Fruit fly (Drosophila melanogaster) whole organism, embryonic: ENCODE measurements around the gene CG6431.

Experiments
- Ada2b ChIP-seq: fragments of 200-800 bp; sonication (Bioruptor generic); IDR thresholded peaks from 2 replicates; pipeline ENCODE4 v1.3.6; 2022; ENCODE audit warnings: missing biosample characterization, missing genetic modification characterization
- Atf3 ChIP-seq: fragments of 200-800 bp; sonication (Bioruptor generic); optimal IDR thresholded peaks from 3 replicates; lab custom pipeline; 2016; ENCODE audit warnings: missing biosample characterization, missing genetic modification characterization
- B-H1 ChIP-seq: fragments of 200-800 bp; sonication (Bioruptor generic); IDR thresholded peaks from 3 replicates; pipeline ENCODE4 v1.3.6; 2022; ENCODE audit warnings: missing biosample characterization, missing genetic modification characterization
- Blimp-1 ChIP-seq: fragments of 200-800 bp; sonication (Bioruptor generic); optimal IDR thresholded peaks from 3 replicates; lab custom pipeline; 2018; ENCODE audit warnings: missing biosample characterization, missing genetic modification characterization, mild to moderate bottlenecking, moderate library complexity, missing genetic modification reagents
- CG11093 ChIP-seq: fragments of 200-800 bp; sonication (Bioruptor generic); IDR thresholded peaks from 3 replicates; pipeline ENCODE4 v1.3.6; 2022; ENCODE audit warnings: missing biosample characterization, missing genetic modification characterization
- CG11695 ChIP-seq: fragments of 200-800 bp; sonication (Bioruptor generic); IDR thresholded peaks from 3 replicates; pipeline ENCODE4 v1.3.6; 2022; ENCODE audit warnings: missing biosample characterization, missing genetic modification characterization
- CG12219 ChIP-seq: fragments of 200-800 bp; sonication (Bioruptor generic); optimal IDR thresholded peaks from 3 replicates; lab custom pipeline; 2018; ENCODE audit warnings: missing biosample characterization, mild to moderate bottlenecking, missing genetic modification characterization
- CG2678 ChIP-seq: fragments of 200-800 bp; sonication (Bioruptor generic); optimal IDR thresholded peaks from 3 replicates; lab custom pipeline; 2019; ENCODE audit warnings: missing biosample characterization, mild to moderate bottlenecking, missing genetic modification characterization, moderate library complexity
- CG2875 ChIP-seq: fragments of 200-800 bp; sonication (Bioruptor generic); optimal IDR thresholded peaks from 2 replicates; lab custom pipeline; 2017; ENCODE audit warnings: missing biosample characterization, mild to moderate bottlenecking, missing genetic modification characterization, missing genetic modification reagents
- CG31224 ChIP-seq: fragments of 200-800 bp; sonication (Bioruptor generic); IDR thresholded peaks from 2 replicates; pipeline ENCODE4 v1.3.6; 2022; ENCODE audit warnings: missing biosample characterization, missing genetic modification characterization
- CG32532 ChIP-seq: fragments of 200-800 bp; sonication (Bioruptor generic); IDR thresholded peaks from 2 replicates; pipeline ENCODE4 v1.3.6; 2022; ENCODE audit warnings: missing biosample characterization, missing genetic modification characterization
- CG4707 ChIP-seq: fragments of 200-800 bp; sonication (Bioruptor generic); optimal IDR thresholded peaks from 2 replicates; lab custom pipeline; 2018; ENCODE audit warnings: missing biosample characterization, mild to moderate bottlenecking, missing genetic modification characterization, moderate library complexity
- CG5245 ChIP-seq: fragments of 200-800 bp; sonication (Bioruptor generic); optimal IDR thresholded peaks from 3 replicates; lab custom pipeline; 2016; ENCODE audit warnings: missing biosample characterization, missing genetic modification characterization
- CG7963 ChIP-seq: fragments of 200-800 bp; sonication (Bioruptor generic); IDR thresholded peaks from 3 replicates; pipeline ENCODE4 v1.3.6; 2022; ENCODE audit warnings: missing biosample characterization, missing genetic modification characterization; ENCODE audit not compliant: partially characterized antibody
- CG9727 ChIP-seq: fragments of 200-800 bp; sonication (Bioruptor generic); optimal IDR thresholded peaks from 3 replicates; lab custom pipeline; 2017; ENCODE audit warnings: missing biosample characterization, mild to moderate bottlenecking, missing genetic modification characterization
- CTCF ChIP-seq: fragments of 200-800 bp; sonication (Bioruptor generic); optimal IDR thresholded peaks from 2 replicates; lab custom pipeline; 2017; ENCODE audit warnings: missing biosample characterization, mild to moderate bottlenecking, missing genetic modification characterization, moderate library complexity
- D19A ChIP-seq: fragments of 200-800 bp; optimal IDR thresholded peaks from 3 replicates; lab custom pipeline; 2019; ENCODE audit warnings: missing biosample characterization, mild to moderate bottlenecking, missing genetic modification characterization, moderate library complexity
- Deaf1 ChIP-seq: fragments of 200-800 bp; optimal IDR thresholded peaks from 3 replicates; lab custom pipeline; 2019; ENCODE audit warnings: missing biosample characterization, mild to moderate bottlenecking, missing genetic modification characterization, moderate library complexity
- Doc2 ChIP-seq: fragments of 200-800 bp; sonication (Bioruptor generic); IDR thresholded peaks from 2 replicates; pipeline ENCODE4 v1.3.6; 2022; ENCODE audit warnings: missing biosample characterization, missing genetic modification characterization
- Eip74EF ChIP-seq, 2 experiments: fragments of 200-800 bp in 1 of 2; fragments of >200 bp in 1 of 2; sonication (Bioruptor generic) in 1 of 2; optimal IDR thresholded peaks; 2 replicates each; lab custom pipeline; 2017 to 2019; ENCODE audit warnings: missing biosample characterization in 2 of 2, missing genetic modification characterization in 2 of 2, mild to moderate bottlenecking in 1 of 2, moderate library complexity in 1 of 2
- Fer1 ChIP-seq: fragments of 200-800 bp; sonication (Bioruptor generic); optimal IDR thresholded peaks from 2 replicates; lab custom pipeline; 2017; ENCODE audit warnings: missing biosample characterization, mild to moderate bottlenecking, missing genetic modification characterization
- Fer2 ChIP-seq: fragments of 200-800 bp; sonication (Bioruptor generic); optimal IDR thresholded peaks from 2 replicates; lab custom pipeline; 2018; ENCODE audit warnings: missing biosample characterization, mild to moderate bottlenecking, missing genetic modification characterization, moderate library complexity
- Hand ChIP-seq: fragments of 200-800 bp; sonication (Bioruptor generic); optimal IDR thresholded peaks from 2 replicates; lab custom pipeline; 2017; ENCODE audit warnings: mild to moderate bottlenecking, missing biosample characterization, missing genetic modification reagents, missing genetic modification characterization
- Max ChIP-seq: fragments of 200-800 bp; sonication (Bioruptor generic); optimal IDR thresholded peaks from 2 replicates; lab custom pipeline; 2016; ENCODE audit warnings: missing biosample characterization, mild to moderate bottlenecking, missing genetic modification characterization
- Oaz ChIP-seq: fragments of 200-800 bp; sonication (Bioruptor generic); IDR thresholded peaks from 2 replicates; pipeline ENCODE4 v1.3.6; 2022; ENCODE audit warnings: missing biosample characterization, missing genetic modification characterization
- Taf1 ChIP-seq: fragments of 200-800 bp; sonication (Bioruptor generic); IDR thresholded peaks from 2 replicates; pipeline ENCODE4 v1.3.6; 2022; ENCODE audit warnings: missing biosample characterization, missing genetic modification characterization
- Trl ChIP-seq, 3 experiments: fragments of >200 bp in 2 of 3; fragments of 200-800 bp in 1 of 3; sonication (Bioruptor generic) in 1 of 3; optimal IDR thresholded peaks; 2 replicates in 1 of 3; 3 replicates in 2 of 3; lab custom pipeline; 2016 to 2017; ENCODE audit warnings: missing biosample characterization in 1 of 3, missing genetic modification characterization in 1 of 3
- az2 ChIP-seq: fragments of 200-800 bp; sonication (Bioruptor generic); optimal IDR thresholded peaks from 3 replicates; lab custom pipeline; 2016; ENCODE audit warnings: missing biosample characterization, missing genetic modification characterization
- bigmax ChIP-seq: fragments of 200-800 bp; sonication (Bioruptor generic); optimal IDR thresholded peaks from 2 replicates; lab custom pipeline; 2018; ENCODE audit warnings: missing biosample characterization, mild to moderate bottlenecking, missing genetic modification characterization
- chinmo ChIP-seq: fragments of 200-800 bp; sonication (Bioruptor generic); IDR thresholded peaks from 4 replicates; pipeline ENCODE4 v1.3.6; 2022; ENCODE audit warnings: missing biosample characterization, missing genetic modification characterization; ENCODE audit not compliant: partially characterized antibody
- gcm ChIP-seq: fragments of 200-800 bp; sonication (Bioruptor generic); optimal IDR thresholded peaks from 2 replicates; lab custom pipeline; 2019; ENCODE audit warnings: missing biosample characterization, mild to moderate bottlenecking, missing genetic modification characterization, moderate library complexity
- jigr1 ChIP-seq: fragments of 200-800 bp; sonication (Bioruptor generic); IDR thresholded peaks from 3 replicates; pipeline ENCODE4 v1.3.6; 2022; ENCODE audit warnings: missing biosample characterization, missing genetic modification characterization
- kah ChIP-seq: fragments of 200-800 bp; sonication (Bioruptor generic); optimal IDR thresholded peaks from 2 replicates; lab custom pipeline; 2018; ENCODE audit warnings: missing biosample characterization, mild to moderate bottlenecking, missing genetic modification characterization
- lov ChIP-seq, 2 experiments: fragments of 200-800 bp in 1 of 2; fragments of >200 bp in 1 of 2; sonication (Bioruptor generic) in 1 of 2; IDR thresholded peaks in 1 of 2; optimal IDR thresholded peaks in 1 of 2; 2 replicates in 1 of 2; 3 replicates in 1 of 2; pipeline versions ENCODE4 v1.3.6 to Lab custom; 2017 to 2022; ENCODE audit warnings: missing biosample characterization in 1 of 2, missing genetic modification characterization in 1 of 2
- nerfin-1 ChIP-seq: fragments of 200-800 bp; sonication (Bioruptor generic); optimal IDR thresholded peaks from 3 replicates; lab custom pipeline; 2019; ENCODE audit warnings: missing biosample characterization, mild to moderate bottlenecking, missing genetic modification characterization, moderate library complexity
- onecut ChIP-seq: fragments of 200-800 bp; sonication (Bioruptor generic); IDR thresholded peaks from 2 replicates; pipeline ENCODE4 v1.3.6; 2022; ENCODE audit warnings: missing biosample characterization, missing genetic modification characterization
- ssp ChIP-seq: fragments of 200-800 bp; sonication (Bioruptor generic); IDR thresholded peaks from 2 replicates; pipeline ENCODE4 v1.3.6; 2022; ENCODE audit warnings: missing biosample characterization, missing genetic modification characterization
- stc ChIP-seq: fragments of 200-800 bp; sonication (Bioruptor generic); IDR thresholded peaks from 2 replicates; pipeline ENCODE4 v1.3.6; 2022; ENCODE audit warnings: missing biosample characterization, missing genetic modification characterization
- toy ChIP-seq: fragments of 200-800 bp; sonication (Bioruptor generic); IDR thresholded peaks from 2 replicates; pipeline ENCODE4 v1.3.6; 2022; ENCODE audit warnings: missing biosample characterization, missing genetic modification characterization
- wor ChIP-seq: fragments of 200-800 bp; sonication (Bioruptor generic); IDR thresholded peaks from 2 replicates; pipeline ENCODE4 v1.3.6; 2022; ENCODE audit warnings: missing biosample characterization, missing genetic modification characterization
- z ChIP-seq: fragments of 200-800 bp; sonication (Bioruptor generic); IDR thresholded peaks from 3 replicates; pipeline ENCODE4 v1.3.6; 2022; ENCODE audit warnings: missing biosample characterization, missing genetic modification characterization

Gene CG6431

dm6 chr2L:10756049-10756448, 32.0 kb downstream of the CG6431 start, which contains the start of gene CG17124 (continued):
- TF ChIP-seq CG11695 (GFP tag; lab: Robert Waterston, UW), result peak; percentile 36; the same call in 1 of the 3 replicates
- peak; percentile 34; the same call in 1 of the 2 replicates for TF ChIP-seq CG32532 (GFP tag; lab: Robert Waterston, UW)
- 0 out of 3 replicates have a peak, but pooled peaks have one; percentile 32 for TF ChIP-seq z (GFP tag; lab: Robert Waterston, UW)
- TF ChIP-seq B-H1 (GFP tag; lab: Robert Waterston, UW), result no peak; the same call in 2 of the 3 replicates
- no peak for TF ChIP-seq az2 (GFP tag; lab: Kevin White, UChicago)
- TF ChIP-seq CG2678, result peak; percentile 37
- no peak for TF ChIP-seq CG11093 (GFP tag; lab: Robert Waterston, UW)
- TF ChIP-seq stc (GFP tag; lab: Robert Waterston, UW), result peak; percentile 39; the same call in 1 of the 2 replicates
- no peak for TF ChIP-seq Oaz (GFP tag; lab: Robert Waterston, UW)
- TF ChIP-seq CG9727 (GFP tag; lab: Kevin White, UChicago), result no peak
- peak; percentile 15 for TF ChIP-seq gcm (GFP tag; lab: Kevin White, UChicago)
- no peak for TF ChIP-seq wor
- no peak for TF ChIP-seq Ada2b (GFP tag; lab: Robert Waterston, UW)
- peak; percentile 72 for TF ChIP-seq Fer1 (GFP tag; lab: Kevin White, UChicago)
- TF ChIP-seq CG4707, result peak; percentile 13
- no peak for TF ChIP-seq kah
- TF ChIP-seq CG31224 (GFP tag; lab: Robert Waterston, UW), result no peak
- TF ChIP-seq Eip74EF (GFP tag; optimal IDR thresholded peaks at IDR 0.05; lab: Kevin White, UChicago), result peak in 1 of 2 experiments; percentile 54
- TF ChIP-seq bigmax (GFP tag; lab: Kevin White, UChicago), result peak; percentile 10

- no peak for TF ChIP-seq lov (optimal IDR thresholded peaks at IDR 0.05; lab: Kevin White, UChicago)
- no peak for TF ChIP-seq lov (GFP tag; IDR thresholded peaks at IDR 0.05; lab: Robert Waterston, UW)
- no peak for TF ChIP-seq Fer2 (tag; lab: Kevin White, UChicago)
- no peak for TF ChIP-seq CG7963 (GFP tag; lab: Robert Waterston, UW)
- TF ChIP-seq onecut (GFP tag; lab: Robert Waterston, UW), result peak; percentile 71; the same call in 1 of the 2 replicates
- TF ChIP-seq CG12219, result no peak
- no peak for TF ChIP-seq CG2875
- TF ChIP-seq Trl (optimal IDR thresholded peaks at IDR 0.05; lab: Kevin White, UChicago), result peak; percentile 69 to 88
- TF ChIP-seq Trl (GFP tag; optimal IDR thresholded peaks at IDR 0.05; lab: Kevin White, UChicago), result no peak
- TF ChIP-seq Hand, result no peak
- TF ChIP-seq Doc2 (GFP tag; lab: Robert Waterston, UW), result no peak
- no peak for TF ChIP-seq D19A
- TF ChIP-seq Deaf1 (tag; lab: Kevin White, UChicago), result peak; percentile 52
- TF ChIP-seq CG5245 (GFP tag; lab: Kevin White, UChicago), result no peak
- TF ChIP-seq jigr1 (GFP tag; lab: Robert Waterston, UW), result no peak
- TF ChIP-seq ssp, result no peak
- no peak for TF ChIP-seq Max (GFP tag; lab: Kevin White, UChicago)
- TF ChIP-seq Blimp-1, result no peak
- TF ChIP-seq chinmo (GFP tag; lab: Robert Waterston, UW), result peak; percentile 24; the same call in 1 of the 4 replicates
- no peak for TF ChIP-seq Taf1 (GFP tag; lab: Robert Waterston, UW)
- no peak for TF ChIP-seq CTCF (GFP tag; lab: Kevin White, UChicago)
- no peak for TF ChIP-seq nerfin-1 (tag; lab: Kevin White, UChicago)
- no peak for TF ChIP-seq Atf3 (GFP tag; lab: Kevin White, UChicago)
- no peak for TF ChIP-seq toy (GFP tag; lab: Robert Waterston, UW)
Observed at dm6 chr2L:10757038-10757685, 33.2 kb downstream of the CG6431 start.
